ENCODE assay signal across 1 fruit fly cellular context in genomic region chrX:11326213-11326731, dm6.
A peak's percentile ranks its signal among the peaks of the same experiment; 100 is the strongest.
TF ChIP-seq lines count a peak whose summit lies in the region.

No protein-coding gene starts in this region.

TF ChIP-seq in whole organism, embryonic, 481 proteins besides CTCF, POLR2A, EP300 and RAD21 (continued from another document and continues in another):
- TF ChIP-seq CG4360 (GFP tag; IDR thresholded peaks at IDR 0.05; lab: Robert Waterston, UW): no peak
- peak; percentile 69 for TF ChIP-seq CG9817 (tag; optimal IDR thresholded peaks at IDR 0.05; lab: Kevin White, UChicago)
- no peak for TF ChIP-seq MTF-1 (GFP tag; optimal IDR thresholded peaks at IDR 0.05; lab: Kevin White, UChicago; ENCODE audit: borderline replicate concordance)
- TF ChIP-seq CG5953 (GFP tag; IDR thresholded peaks at IDR 0.05; lab: Robert Waterston, UW): no peak
- no peak for TF ChIP-seq inv (GFP tag; IDR thresholded peaks at IDR 0.05; lab: Robert Waterston, UW; ENCODE audit: partially characterized antibody)
- TF ChIP-seq CG3726 (GFP tag; IDR thresholded peaks at IDR 0.05; lab: Robert Waterston, UW): no peak
- peak; percentile 71 for TF ChIP-seq Asciz (GFP tag; optimal IDR thresholded peaks at IDR 0.05; lab: Kevin White, UChicago)
- peak; percentile 76 for TF ChIP-seq CG12219 (GFP tag; optimal IDR thresholded peaks at IDR 0.05; lab: Kevin White, UChicago)
- TF ChIP-seq CG17802 (tag; optimal IDR thresholded peaks at IDR 0.05; lab: Kevin White, UChicago): peak; percentile 3
- no peak for TF ChIP-seq CG7745 (tag; optimal IDR thresholded peaks at IDR 0.05; lab: Kevin White, UChicago)
- TF ChIP-seq hbn (GFP tag; IDR thresholded peaks at IDR 0.05; lab: Robert Waterston, UW; ENCODE audit: partially characterized antibody): no peak
- TF ChIP-seq Dip2 (GFP tag; IDR thresholded peaks at IDR 0.05; lab: Robert Waterston, UW): no peak
- TF ChIP-seq crc (GFP tag; optimal IDR thresholded peaks at IDR 0.05; lab: Kevin White, UChicago): no peak
- peak; percentile 15 for TF ChIP-seq slp2 (GFP tag; optimal IDR thresholded peaks at IDR 0.05; lab: Kevin White, UChicago)
- no peak for TF ChIP-seq CG10565 (GFP tag; optimal IDR thresholded peaks at IDR 0.05; lab: Kevin White, UChicago)
- peak; percentile 2 for TF ChIP-seq CG2202 (tag; optimal IDR thresholded peaks at IDR 0.05; lab: Kevin White, UChicago)
- TF ChIP-seq tin (GFP tag; optimal IDR thresholded peaks at IDR 0.05; lab: Kevin White, UChicago): peak; percentile 21
- TF ChIP-seq sob (GFP tag; IDR thresholded peaks at IDR 0.05; lab: Robert Waterston, UW): peak; percentile 68
- TF ChIP-seq tup (GFP tag; optimal IDR thresholded peaks at IDR 0.05; lab: Kevin White, UChicago): no peak
- TF ChIP-seq ro (GFP tag; IDR thresholded peaks at IDR 0.05; lab: Robert Waterston, UW): 0 out of 2 replicates have a peak, but pooled peaks have one; percentile 14
- no peak for TF ChIP-seq abd-A (tag; optimal IDR thresholded peaks at IDR 0.05; lab: Kevin White, UChicago)
- TF ChIP-seq CG11696 (GFP tag; IDR thresholded peaks at IDR 0.05; lab: Robert Waterston, UW): peak; percentile 89
- peak; percentile 42 for TF ChIP-seq CG15696 (tag; optimal IDR thresholded peaks at IDR 0.05; lab: Kevin White, UChicago)
- TF ChIP-seq CG10431 (GFP tag; optimal IDR thresholded peaks at IDR 0.05; lab: Kevin White, UChicago): no peak
- no peak for TF ChIP-seq luna (GFP tag; optimal IDR thresholded peaks at IDR 0.05; lab: Kevin White, UChicago)
- TF ChIP-seq fd3F (GFP tag; optimal IDR thresholded peaks at IDR 0.05; lab: Kevin White, UChicago): peak; percentile 40
- TF ChIP-seq dati (GFP tag; IDR thresholded peaks at IDR 0.05; lab: Robert Waterston, UW): 0 out of 2 replicates have a peak, but pooled peaks have one; percentile 28
- TF ChIP-seq CG6254 (GFP tag; optimal IDR thresholded peaks at IDR 0.05; lab: Kevin White, UChicago): peak; percentile 60
- no peak for TF ChIP-seq CG31388 (GFP tag; optimal IDR thresholded peaks at IDR 0.05; lab: Kevin White, UChicago)
- peak; percentile 8 for TF ChIP-seq emc (GFP tag; optimal IDR thresholded peaks at IDR 0.05; lab: Kevin White, UChicago)
- TF ChIP-seq CG1792 (GFP tag; optimal IDR thresholded peaks at IDR 0.05; lab: Kevin White, UChicago): peak; percentile 28
- peak; percentile 80 for TF ChIP-seq CoRest (tag; optimal IDR thresholded peaks at IDR 0.05; lab: Kevin White, UChicago)
- TF ChIP-seq Hr78 (GFP tag; optimal IDR thresholded peaks at IDR 0.05; lab: Kevin White, UChicago): peak in 1 of 2 experiments; percentile 69
- TF ChIP-seq nom (GFP tag; optimal IDR thresholded peaks at IDR 0.05; lab: Kevin White, UChicago): peak; percentile 43
- TF ChIP-seq tx (GFP tag; optimal IDR thresholded peaks at IDR 0.05; lab: Kevin White, UChicago): peak; percentile 21
- TF ChIP-seq lola (GFP tag; optimal IDR thresholded peaks at IDR 0.05; lab: Kevin White, UChicago): peak in 1 of 3 experiments; percentile 50
- peak; percentile 41 for TF ChIP-seq corto (GFP tag; optimal IDR thresholded peaks at IDR 0.05; lab: Kevin White, UChicago)
- peak; percentile 20 for TF ChIP-seq disco-r (GFP tag; optimal IDR thresholded peaks at IDR 0.05; lab: Kevin White, UChicago)
- peak; percentile 22 for TF ChIP-seq H2.0 (GFP tag; IDR thresholded peaks at IDR 0.05; lab: Robert Waterston, UW)
- 0 out of 3 replicates have a peak, but pooled peaks have one; percentile 32 for TF ChIP-seq gce (GFP tag; IDR thresholded peaks at IDR 0.05; lab: Robert Waterston, UW)
- TF ChIP-seq yki (optimal IDR thresholded peaks at IDR 0.05; lab: Kevin White, UChicago): no peak
- peak; percentile 31 for TF ChIP-seq kah (GFP tag; optimal IDR thresholded peaks at IDR 0.05; lab: Kevin White, UChicago)
- TF ChIP-seq CG7357 (GFP tag; IDR thresholded peaks at IDR 0.05; lab: Robert Waterston, UW): 0 out of 3 replicates have a peak, but pooled peaks have one; percentile 37
- no peak for TF ChIP-seq Nf-YA (GFP tag; IDR thresholded peaks at IDR 0.05; lab: Robert Waterston, UW)
- peak; percentile 56 for TF ChIP-seq CG8924 (tag; optimal IDR thresholded peaks at IDR 0.05; lab: Kevin White, UChicago)
- peak; percentile 62 for TF ChIP-seq Drgx (GFP tag; IDR thresholded peaks at IDR 0.05; lab: Robert Waterston, UW)
- no peak for TF ChIP-seq Lpt (GFP tag; optimal IDR thresholded peaks at IDR 0.05; lab: Kevin White, UChicago)
- TF ChIP-seq Hr39 (optimal IDR thresholded peaks at IDR 0.05; lab: Kevin White, UChicago): no peak
- TF ChIP-seq CG10267 (tag; optimal IDR thresholded peaks at IDR 0.05; lab: Kevin White, UChicago): peak; percentile 32
- peak; percentile 40 for TF ChIP-seq CG11723 (GFP tag; optimal IDR thresholded peaks at IDR 0.05; lab: Kevin White, UChicago)
- TF ChIP-seq CG9609 (GFP tag; optimal IDR thresholded peaks at IDR 0.05; lab: Kevin White, UChicago): peak; percentile 66
- no peak for TF ChIP-seq sr (GFP tag; IDR thresholded peaks at IDR 0.05; lab: Robert Waterston, UW)
- TF ChIP-seq CG6175 (GFP tag; IDR thresholded peaks at IDR 0.05; lab: Robert Waterston, UW): no peak
- peak; percentile 33; the same call in 1 of the 2 replicates for TF ChIP-seq rib (GFP tag; IDR thresholded peaks at IDR 0.05; lab: Robert Waterston, UW)
- TF ChIP-seq fru (optimal IDR thresholded peaks at IDR 0.05; lab: Kevin White, UChicago): no peak
- peak; percentile 54 for TF ChIP-seq odd (GFP tag; optimal IDR thresholded peaks at IDR 0.05; lab: Kevin White, UChicago)
- no peak for TF ChIP-seq CG6272 (GFP tag; IDR thresholded peaks at IDR 0.05; lab: Robert Waterston, UW)
- TF ChIP-seq pfk (GFP tag; optimal IDR thresholded peaks at IDR 0.05; lab: Kevin White, UChicago): no peak
- TF ChIP-seq CG1647 (GFP tag; optimal IDR thresholded peaks at IDR 0.05; lab: Kevin White, UChicago): peak; percentile 50
- peak; percentile 3 for TF ChIP-seq CG4617 (GFP tag; optimal IDR thresholded peaks at IDR 0.05; lab: Kevin White, UChicago; ENCODE audit: borderline replicate concordance)
- no peak for TF ChIP-seq CG43689 (GFP tag; IDR thresholded peaks at IDR 0.05; lab: Robert Waterston, UW)
- peak; percentile 43 for TF ChIP-seq NC2β (GFP tag; optimal IDR thresholded peaks at IDR 0.05; lab: Kevin White, UChicago)
- no peak for TF ChIP-seq cas (GFP tag; IDR thresholded peaks at IDR 0.05; lab: Robert Waterston, UW)
- TF ChIP-seq CG6683 (GFP tag; optimal IDR thresholded peaks at IDR 0.05; lab: Kevin White, UChicago): peak; percentile 37
- no peak for TF ChIP-seq ato (GFP tag; IDR thresholded peaks at IDR 0.05; lab: Robert Waterston, UW; ENCODE audit: partially characterized antibody)
- TF ChIP-seq CG5245 (GFP tag; optimal IDR thresholded peaks at IDR 0.05; lab: Kevin White, UChicago): peak; percentile 11
- peak; percentile 56 for TF ChIP-seq CG15601 (tag; optimal IDR thresholded peaks at IDR 0.05; lab: Kevin White, UChicago)
- peak; percentile 24 for TF ChIP-seq trem (tag; optimal IDR thresholded peaks at IDR 0.05; lab: Kevin White, UChicago)
- TF ChIP-seq gcm2 (GFP tag; optimal IDR thresholded peaks at IDR 0.05; lab: Kevin White, UChicago): peak; percentile 60
- peak in 1 of 2 experiments; percentile 15 for TF ChIP-seq crp (GFP tag; optimal IDR thresholded peaks at IDR 0.05; lab: Kevin White, UChicago)
- TF ChIP-seq run (tag; optimal IDR thresholded peaks at IDR 0.05; lab: Kevin White, UChicago): peak; percentile 47
- no peak for TF ChIP-seq CG42726 (GFP tag; IDR thresholded peaks at IDR 0.05; lab: Robert Waterston, UW; ENCODE audit: partially characterized antibody)
- no peak for TF ChIP-seq grn (GFP tag; optimal IDR thresholded peaks at IDR 0.05; lab: Kevin White, UChicago)
- peak; percentile 40; the same call in 1 of the 3 replicates for TF ChIP-seq CG14050 (GFP tag; IDR thresholded peaks at IDR 0.05; lab: Robert Waterston, UW)
- TF ChIP-seq Atf-2 (GFP tag; optimal IDR thresholded peaks at IDR 0.05; lab: Kevin White, UChicago): peak; percentile 24
- TF ChIP-seq CG10462 (GFP tag; optimal IDR thresholded peaks at IDR 0.05; lab: Kevin White, UChicago): no peak
- TF ChIP-seq CG12769 (tag; optimal IDR thresholded peaks at IDR 0.05; lab: Kevin White, UChicago): no peak
- no peak for TF ChIP-seq vnd (GFP tag; IDR thresholded peaks at IDR 0.05; lab: Robert Waterston, UW; ENCODE audit: partially characterized antibody)
- TF ChIP-seq dpn (GFP tag; optimal IDR thresholded peaks at IDR 0.05; lab: Kevin White, UChicago): peak; percentile 63 to 66
- TF ChIP-seq CG8478 (optimal IDR thresholded peaks at IDR 0.05; lab: Kevin White, UChicago): no peak
- no peak for TF ChIP-seq Adf1 (GFP tag; IDR thresholded peaks at IDR 0.05; lab: Robert Waterston, UW)
- TF ChIP-seq zfh1 (GFP tag; IDR thresholded peaks at IDR 0.05; lab: Robert Waterston, UW): peak; percentile 36; the same call in 2 of the 3 replicates
- TF ChIP-seq en (GFP tag; optimal IDR thresholded peaks at IDR 0.05; lab: Kevin White, UChicago): peak; percentile 60
- TF ChIP-seq Hr3 (GFP tag; optimal IDR thresholded peaks at IDR 0.05; lab: Kevin White, UChicago): peak; percentile 35
- peak; percentile 26 for TF ChIP-seq fd64A (GFP tag; optimal IDR thresholded peaks at IDR 0.05; lab: Kevin White, UChicago)
- no peak for TF ChIP-seq eve (GFP tag; optimal IDR thresholded peaks at IDR 0.05; lab: Kevin White, UChicago)
- TF ChIP-seq CG16779 (GFP tag; IDR thresholded peaks at IDR 0.05; lab: Robert Waterston, UW): no peak
- no peak for TF ChIP-seq dimm (GFP tag; IDR thresholded peaks at IDR 0.05; lab: Robert Waterston, UW)
- peak; percentile 53 for TF ChIP-seq CG15011 (GFP tag; optimal IDR thresholded peaks at IDR 0.05; lab: Kevin White, UChicago)
- TF ChIP-seq CG2712 (tag; optimal IDR thresholded peaks at IDR 0.05; lab: Kevin White, UChicago): peak; percentile 65
- peak; percentile 77 for TF ChIP-seq nmo (GFP tag; optimal IDR thresholded peaks at IDR 0.05; lab: Kevin White, UChicago)
- TF ChIP-seq btn (GFP tag; optimal IDR thresholded peaks at IDR 0.05; lab: Kevin White, UChicago): peak; percentile 29
- TF ChIP-seq nerfin-2 (GFP tag; IDR thresholded peaks at IDR 0.05; lab: Robert Waterston, UW; ENCODE audit: partially characterized antibody): no peak
- TF ChIP-seq CG7987 (GFP tag; optimal IDR thresholded peaks at IDR 0.05; lab: Kevin White, UChicago): no peak
- no peak for TF ChIP-seq CG3065 (GFP tag; optimal IDR thresholded peaks at IDR 0.05; lab: Kevin White, UChicago)
- peak; percentile 24 for TF ChIP-seq CHES-1-like (GFP tag; optimal IDR thresholded peaks at IDR 0.05; lab: Kevin White, UChicago)
- TF ChIP-seq eyg (GFP tag; optimal IDR thresholded peaks at IDR 0.05; lab: Kevin White, UChicago): peak; percentile 62
- TF ChIP-seq CG14441 (GFP tag; IDR thresholded peaks at IDR 0.05; lab: Robert Waterston, UW): peak; percentile 65
- TF ChIP-seq shn (GFP tag; optimal IDR thresholded peaks at IDR 0.05; lab: Kevin White, UChicago): peak; percentile 43
- TF ChIP-seq Hmx (GFP tag; optimal IDR thresholded peaks at IDR 0.05; lab: Kevin White, UChicago): peak; percentile 45
- TF ChIP-seq CG11247 (GFP tag; IDR thresholded peaks at IDR 0.05; lab: Robert Waterston, UW): peak; percentile 26; the same call in 1 of the 2 replicates
- TF ChIP-seq Ets97D (GFP tag; optimal IDR thresholded peaks at IDR 0.05; lab: Kevin White, UChicago): no peak
- TF ChIP-seq esg (GFP tag; conservative IDR thresholded peaks at IDR 0.05; lab: Robert Waterston, UW): peak; percentile 67
- peak; percentile 55 for TF ChIP-seq CG12104 (GFP tag; optimal IDR thresholded peaks at IDR 0.05; lab: Kevin White, UChicago)
- peak; percentile 60 for TF ChIP-seq caup (GFP tag; optimal IDR thresholded peaks at IDR 0.05; lab: Kevin White, UChicago; ENCODE audit: severe bottlenecking)
- TF ChIP-seq CG31365 (tag; optimal IDR thresholded peaks at IDR 0.05; lab: Kevin White, UChicago): peak; percentile 54
- TF ChIP-seq CG10321 (GFP tag; IDR thresholded peaks at IDR 0.05; lab: Robert Waterston, UW): no peak
- TF ChIP-seq CG10366 (GFP tag; IDR thresholded peaks at IDR 0.05; lab: Robert Waterston, UW): peak; percentile 62
- peak; percentile 8 to 68 for TF ChIP-seq bsh (GFP tag; optimal IDR thresholded peaks at IDR 0.05; lab: Kevin White, UChicago)
- peak; percentile 71 for TF ChIP-seq Meics (GFP tag; optimal IDR thresholded peaks at IDR 0.05; lab: Kevin White, UChicago)
- peak; percentile 78 for TF ChIP-seq kay (GFP tag; optimal IDR thresholded peaks at IDR 0.05; lab: Kevin White, UChicago)
- TF ChIP-seq Dll (GFP tag; IDR thresholded peaks at IDR 0.05; lab: Robert Waterston, UW; ENCODE audit: partially characterized antibody): no peak
- TF ChIP-seq ham (GFP tag; IDR thresholded peaks at IDR 0.05; lab: Robert Waterston, UW): no peak
- TF ChIP-seq CG17385 (GFP tag; optimal IDR thresholded peaks at IDR 0.05; lab: Kevin White, UChicago): peak; percentile 73
- TF ChIP-seq Fer3 (tag; optimal IDR thresholded peaks at IDR 0.05; lab: Kevin White, UChicago): peak; percentile 62
- no peak for TF ChIP-seq CG1603 (tag; optimal IDR thresholded peaks at IDR 0.05; lab: Kevin White, UChicago)
- no peak; the same call in 1 of the 2 replicates for TF ChIP-seq CG13287 (GFP tag; IDR thresholded peaks at IDR 0.05; lab: Robert Waterston, UW; ENCODE audit: partially characterized antibody)
- TF ChIP-seq ci (GFP tag; IDR thresholded peaks at IDR 0.05; lab: Robert Waterston, UW): peak; percentile 69; the same call in 2 of the 3 replicates
- peak; percentile 58 for TF ChIP-seq CG9437 (GFP tag; optimal IDR thresholded peaks at IDR 0.05; lab: Kevin White, UChicago)
- peak; percentile 73 for TF ChIP-seq CG30403 (GFP tag; optimal IDR thresholded peaks at IDR 0.05; lab: Kevin White, UChicago)
- no peak for TF ChIP-seq jigr1 (GFP tag; IDR thresholded peaks at IDR 0.05; lab: Robert Waterston, UW)
- peak; percentile 64 for TF ChIP-seq CG13296 (GFP tag; optimal IDR thresholded peaks at IDR 0.05; lab: Kevin White, UChicago)
- TF ChIP-seq dan (GFP tag; IDR thresholded peaks at IDR 0.05; lab: Robert Waterston, UW): no peak
- no peak for TF ChIP-seq D (optimal IDR thresholded peaks at IDR 0.05; lab: Kevin White, UChicago)
- TF ChIP-seq D (GFP tag; optimal IDR thresholded peaks at IDR 0.05; lab: Kevin White, UChicago): peak; percentile 65
- TF ChIP-seq CG13775 (GFP tag; optimal IDR thresholded peaks at IDR 0.05; lab: Kevin White, UChicago): peak; percentile 45
- peak; percentile 9 for TF ChIP-seq Sry-δ (GFP tag; optimal IDR thresholded peaks at IDR 0.05; lab: Kevin White, UChicago)
- TF ChIP-seq phol (tag; optimal IDR thresholded peaks at IDR 0.05; lab: Kevin White, UChicago): peak; percentile 74
- TF ChIP-seq Pdp1 (GFP tag; optimal IDR thresholded peaks at IDR 0.05; lab: Kevin White, UChicago): peak; percentile 67 to 88
- peak; percentile 32 for TF ChIP-seq dmrt11E (tag; optimal IDR thresholded peaks at IDR 0.05; lab: Kevin White, UChicago)
- peak; percentile 30 for TF ChIP-seq CG12744 (GFP tag; optimal IDR thresholded peaks at IDR 0.05; lab: Kevin White, UChicago)
